Worm (Caenorhabditis elegans): ENCODE data around the gene tnt-4.

The tnt-4 gene

DNA sequence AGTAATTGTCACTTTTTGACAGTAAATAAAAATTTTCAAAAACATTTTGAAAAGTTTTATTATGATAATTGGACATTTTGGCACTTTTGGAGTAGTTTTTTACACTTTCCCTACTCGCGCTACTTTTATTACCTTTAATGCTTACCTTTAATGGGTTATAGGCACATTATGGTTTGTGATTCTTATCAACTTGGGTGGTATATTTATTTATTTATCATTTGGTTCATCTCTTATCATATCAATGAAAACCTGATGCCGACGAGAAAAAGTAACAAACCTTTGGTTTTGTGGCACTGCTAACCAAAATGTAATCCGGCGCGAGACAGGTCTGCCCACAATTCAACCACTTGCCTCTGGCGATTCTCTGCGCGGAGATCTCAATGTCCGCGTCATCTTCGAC lies 5.6 kb upstream of the tnt-4 start:
- no peak for TF ChIP-seq scrt-1 (GFP tag; IDR thresholded peaks at IDR 0.05)

ce11 chrV:1991381-1991780 lies 1.3 kb downstream of the tnt-4 start:
- TF ChIP-seq tbx-11 (GFP tag; IDR thresholded peaks at IDR 0.05): no peak
- TF ChIP-seq scrt-1 (GFP tag; IDR thresholded peaks at IDR 0.05): no peak
- TF ChIP-seq ceh-13 (GFP tag; optimal IDR thresholded peaks at IDR 0.05): no peak
- no peak for TF ChIP-seq flt-1 (GFP tag; IDR thresholded peaks at IDR 0.05)
- TF ChIP-seq hnd-1 (tag; optimal IDR thresholded peaks at IDR 0.05): no peak

DNA sequence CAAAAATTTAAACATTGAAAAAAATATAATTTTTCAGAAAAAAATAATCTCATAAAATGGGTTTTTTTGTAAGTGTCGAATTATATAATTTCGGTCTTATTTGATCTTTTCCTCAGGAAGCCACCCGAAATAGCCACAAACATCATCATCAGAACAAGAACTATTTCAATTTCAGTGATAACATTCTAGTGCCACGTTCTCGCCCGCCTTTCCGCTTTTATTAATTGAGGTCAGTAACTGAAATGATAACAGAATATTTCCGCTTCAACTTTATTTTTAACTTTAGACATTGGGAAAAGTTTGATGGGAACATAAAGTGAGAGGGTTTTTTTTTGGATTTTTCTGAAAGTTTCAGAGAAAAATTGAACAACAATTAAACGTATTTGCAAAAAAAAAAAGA lies 3.5 kb downstream of the tnt-4 start:
- TF ChIP-seq tbx-37 (GFP tag; conservative IDR thresholded peaks at IDR 0.05) (no peak), ceh-13 (GFP tag; optimal IDR thresholded peaks at IDR 0.05) (no peak), flt-1 (GFP tag; IDR thresholded peaks at IDR 0.05) (no peak), ama-1 (optimal IDR thresholded peaks at IDR 0.05) (no peak), hnd-1 (tag; optimal IDR thresholded peaks at IDR 0.05) (no peak), pes-1 (GFP tag; IDR thresholded peaks at IDR 0.05) (no peak), sea-1 (GFP tag; conservative IDR thresholded peaks at IDR 0.05) (no peak), ets-7 (tag; optimal IDR thresholded peaks at IDR 0.05) (no peak), hmg-4 (GFP tag; optimal IDR thresholded peaks at IDR 0.05) (no peak), ceh-36 (tag; optimal IDR thresholded peaks at IDR 0.05) (no peak), aly-1 (tag; optimal IDR thresholded peaks at IDR 0.05) (no peak)

DNA sequence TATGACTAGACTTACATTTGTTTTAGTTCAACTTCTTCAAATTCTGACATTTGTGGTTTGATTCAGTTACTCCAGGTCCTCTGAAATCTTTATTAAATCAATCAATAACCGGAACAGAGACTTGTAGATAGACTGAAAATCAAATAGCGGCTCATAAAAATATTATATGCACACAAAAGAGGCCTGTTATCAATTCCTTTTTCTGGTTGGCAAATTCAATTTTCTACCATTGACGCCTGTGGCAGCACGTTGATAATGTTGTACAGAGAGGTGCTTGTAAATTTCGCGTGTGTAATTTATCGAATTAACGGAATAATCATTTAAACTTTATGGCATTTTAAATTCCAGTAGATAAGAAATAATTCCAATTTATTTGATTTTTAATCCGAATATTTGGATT lies 5.8 kb downstream of the tnt-4 start, which contains the start of gene T08B1.1:
TSS of gene T08B1.1 (minus strand) at position 92 of the 400 bp plus-strand sequence.
- no peak for TF ChIP-seq tra-4 (tag; optimal IDR thresholded peaks at IDR 0.05)
- TF ChIP-seq hnd-1 (tag; optimal IDR thresholded peaks at IDR 0.05): no peak
- no peak for TF ChIP-seq ama-1 (optimal IDR thresholded peaks at IDR 0.05)
- TF ChIP-seq aly-1 (tag; optimal IDR thresholded peaks at IDR 0.05): no peak
- TF ChIP-seq F13C5.2 (tag; optimal IDR thresholded peaks at IDR 0.05): no peak
- no peak for TF ChIP-seq sea-1 (GFP tag; conservative IDR thresholded peaks at IDR 0.05)
- no peak for TF ChIP-seq ceh-13 (GFP tag; optimal IDR thresholded peaks at IDR 0.05)
- TF ChIP-seq scrt-1 (GFP tag; IDR thresholded peaks at IDR 0.05): no peak
- TF ChIP-seq B0310.2 (tag; optimal IDR thresholded peaks at IDR 0.05): no peak
- TF ChIP-seq ceh-36 (tag; optimal IDR thresholded peaks at IDR 0.05): no peak
- TF ChIP-seq flt-1 (GFP tag; IDR thresholded peaks at IDR 0.05): no peak
- TF ChIP-seq tbx-11 (GFP tag; IDR thresholded peaks at IDR 0.05): no peak

- TF ChIP-seq hmbx-1 (tag; optimal IDR thresholded peaks at IDR 0.05) (no peak), tra-4 (tag; optimal IDR thresholded peaks at IDR 0.05) (no peak), ceh-13 (GFP tag; optimal IDR thresholded peaks at IDR 0.05) (no peak), F13C5.2 (tag; optimal IDR thresholded peaks at IDR 0.05) (no peak), ceh-36 (tag; optimal IDR thresholded peaks at IDR 0.05) (no peak), ama-1 (optimal IDR thresholded peaks at IDR 0.05) (no peak), scrt-1 (GFP tag; IDR thresholded peaks at IDR 0.05) (no peak), sea-1 (GFP tag; conservative IDR thresholded peaks at IDR 0.05) (no peak), B0310.2 (tag; optimal IDR thresholded peaks at IDR 0.05) (no peak), pes-1 (GFP tag; IDR thresholded peaks at IDR 0.05) (no peak), aly-1 (tag; optimal IDR thresholded peaks at IDR 0.05) (no peak), tbx-37 (GFP tag; conservative IDR thresholded peaks at IDR 0.05) (no peak), ets-7 (tag; optimal IDR thresholded peaks at IDR 0.05) (no peak), hmg-4 (GFP tag; optimal IDR thresholded peaks at IDR 0.05) (no peak), flt-1 (GFP tag; IDR thresholded peaks at IDR 0.05) (no peak), hnd-1 (tag; optimal IDR thresholded peaks at IDR 0.05) (no peak), tbx-11 (GFP tag; IDR thresholded peaks at IDR 0.05) (no peak)
Measured at ce11 chrV:1978968-1979367, 13.8 kb downstream of the tnt-4 start, which contains the start of gene T08B1.4. T08B1.4 (plus strand) TSS chrV:1979268.

DNA sequence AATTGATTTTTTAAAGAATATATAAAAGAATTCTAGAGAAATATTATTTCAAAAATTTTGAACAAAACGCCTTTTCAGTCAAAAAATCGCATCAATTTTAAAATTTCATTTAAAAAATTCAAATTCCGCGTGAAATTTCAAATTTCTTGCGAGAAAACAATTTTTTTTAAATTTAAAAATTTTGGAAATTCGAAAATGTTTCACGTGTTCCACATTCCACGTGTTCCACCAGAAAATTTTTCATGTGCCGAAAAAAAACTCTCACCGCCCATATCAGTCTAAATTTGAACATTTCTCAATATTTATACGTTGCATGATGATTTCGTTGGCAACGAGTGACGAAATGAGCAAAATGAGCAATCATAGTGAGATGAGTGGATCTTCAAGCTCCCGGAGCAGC lies 17.7 kb downstream of the tnt-4 start, which contains the start of gene fbxa-201:
TSS of gene fbxa-201 (plus strand) at position 301 of the 400 bp plus-strand sequence.
- TF ChIP-seq hnd-1 (tag; optimal IDR thresholded peaks at IDR 0.05) (no peak), ceh-13 (GFP tag; optimal IDR thresholded peaks at IDR 0.05) (no peak), hmg-4 (GFP tag; optimal IDR thresholded peaks at IDR 0.05) (no peak), B0310.2 (tag; optimal IDR thresholded peaks at IDR 0.05) (no peak), tra-4 (tag; optimal IDR thresholded peaks at IDR 0.05) (no peak), F13C5.2 (tag; optimal IDR thresholded peaks at IDR 0.05) (no peak), tbx-11 (GFP tag; IDR thresholded peaks at IDR 0.05) (no peak), ets-7 (tag; optimal IDR thresholded peaks at IDR 0.05) (no peak), pes-1 (GFP tag; IDR thresholded peaks at IDR 0.05) (no peak), scrt-1 (GFP tag; IDR thresholded peaks at IDR 0.05) (no peak), ceh-36 (tag; optimal IDR thresholded peaks at IDR 0.05) (no peak), ama-1 (optimal IDR thresholded peaks at IDR 0.05) (no peak), hmbx-1 (tag; optimal IDR thresholded peaks at IDR 0.05) (no peak), sea-1 (GFP tag; conservative IDR thresholded peaks at IDR 0.05) (no peak), flt-1 (GFP tag; IDR thresholded peaks at IDR 0.05) (no peak)

ce11 chrV:1969690-1970089 lies 23.0 kb downstream of the tnt-4 start:
- no peak for TF ChIP-seq hmg-4 (GFP tag; optimal IDR thresholded peaks at IDR 0.05)
- TF ChIP-seq hmbx-1 (tag; optimal IDR thresholded peaks at IDR 0.05): no peak
- TF ChIP-seq tbx-37 (GFP tag; conservative IDR thresholded peaks at IDR 0.05): no peak
- TF ChIP-seq scrt-1 (GFP tag; IDR thresholded peaks at IDR 0.05): no peak
- no peak for TF ChIP-seq flt-1 (GFP tag; IDR thresholded peaks at IDR 0.05)
- no peak for TF ChIP-seq ama-1 (optimal IDR thresholded peaks at IDR 0.05)
- TF ChIP-seq B0310.2 (tag; optimal IDR thresholded peaks at IDR 0.05): no peak
- TF ChIP-seq sea-1 (GFP tag; conservative IDR thresholded peaks at IDR 0.05): no peak

DNA sequence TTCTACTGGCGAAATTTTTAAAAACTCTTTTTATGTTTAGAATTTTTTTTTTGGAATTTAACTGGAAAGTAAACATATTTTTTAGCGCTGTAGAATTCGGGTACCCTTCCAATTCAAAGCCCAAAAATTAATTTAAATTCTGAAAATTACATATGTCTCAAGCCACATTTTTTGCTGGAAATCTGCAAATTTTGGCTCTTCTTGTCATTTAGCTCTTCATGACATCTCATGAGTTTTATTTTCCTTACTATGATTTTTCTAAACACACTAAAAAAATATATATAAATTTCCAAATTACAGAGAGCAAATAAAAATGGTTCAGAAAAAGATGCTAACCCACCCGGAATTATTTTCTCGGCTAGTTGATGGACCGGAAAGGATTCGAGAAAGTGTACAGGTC lies 23.5 kb downstream of the tnt-4 start, which contains the start of gene acs-3:
TSS of gene acs-3 (plus strand) at position 301 of the 400 bp plus-strand sequence.
- no peak for TF ChIP-seq ets-7 (tag; optimal IDR thresholded peaks at IDR 0.05)
